Worm (Caenorhabditis elegans): ENCODE results near the gene famp-1.

DNA sequence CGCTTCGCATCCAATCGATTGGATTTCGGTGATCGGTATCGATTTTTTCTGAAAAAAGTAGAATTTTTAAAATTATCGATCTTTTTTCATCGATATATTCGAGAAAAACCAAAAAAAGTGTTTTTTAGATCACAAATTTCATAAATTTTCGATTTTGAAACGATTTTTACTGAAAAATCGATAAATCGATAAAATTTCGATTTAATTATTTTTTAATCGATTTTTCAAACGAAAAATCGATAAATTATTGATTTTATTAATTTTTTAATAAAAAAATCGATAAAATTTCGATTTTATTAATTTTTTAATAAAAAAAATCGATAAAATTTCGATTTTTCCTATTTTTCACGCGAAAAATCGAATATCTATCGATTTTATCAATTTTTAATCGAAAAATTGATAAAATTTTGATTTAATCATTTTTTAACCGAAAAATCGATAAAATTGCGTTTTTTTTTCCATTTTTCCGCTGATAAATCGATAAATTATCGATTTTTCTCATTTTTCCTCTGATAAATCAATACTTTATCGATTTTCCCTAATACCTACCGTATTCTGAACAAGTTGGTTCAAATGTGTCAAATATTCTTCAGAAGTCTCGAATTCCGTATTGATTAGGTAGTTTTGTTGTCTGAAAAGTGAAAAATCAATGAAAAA is 9.9 kb downstream of the famp-1 start:
- TF ChIP-seq mep-1 (tag; optimal IDR thresholded peaks at IDR 0.05) (no peak), jun-1 (tag; optimal IDR thresholded peaks at IDR 0.05) (no peak), lin-13 (GFP tag; optimal IDR thresholded peaks at IDR 0.05) (no peak), alr-1 (tag; optimal IDR thresholded peaks at IDR 0.05; ENCODE audit: borderline replicate concordance) (no peak), fkh-4 (tag; optimal IDR thresholded peaks at IDR 0.05; ENCODE audit: borderline replicate concordance) (no peak)

All from whole organism, L1 larva.